Fruit fly (Drosophila melanogaster): Measurements from ENCODE around the gene wam.

The wam gene

DNA sequence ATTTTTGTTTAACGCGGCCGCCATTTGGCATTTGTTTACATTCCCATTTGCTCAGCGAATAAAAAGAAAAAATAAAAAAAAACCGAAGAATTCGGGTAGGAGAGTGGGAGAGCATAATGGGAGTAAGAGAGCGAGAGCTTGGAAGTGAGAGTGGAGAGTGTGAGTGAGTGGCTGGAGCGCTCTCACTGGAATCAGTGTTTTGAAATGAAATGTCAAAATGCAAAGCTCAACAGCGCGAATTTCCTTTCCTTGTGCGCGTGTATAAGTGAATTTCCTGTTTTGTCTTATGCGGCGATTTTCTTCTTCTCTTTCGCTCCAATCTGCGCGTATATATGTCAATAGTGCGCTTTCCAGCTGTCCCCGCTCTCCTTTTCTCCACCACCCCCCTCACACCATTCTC, 48.8 kb downstream of the wam start:
- no peak for TF ChIP-seq CG17801 (GFP tag; optimal IDR thresholded peaks at IDR 0.05; ENCODE audit: partially characterized antibody)

All from ovary, adult (tissue).